Fruit fly (Drosophila melanogaster): ENCODE results near the gene wrm1.
A peak's percentile ranks its signal among the peaks of the same experiment; 100 is the strongest.

wrm1 gene

DNA sequence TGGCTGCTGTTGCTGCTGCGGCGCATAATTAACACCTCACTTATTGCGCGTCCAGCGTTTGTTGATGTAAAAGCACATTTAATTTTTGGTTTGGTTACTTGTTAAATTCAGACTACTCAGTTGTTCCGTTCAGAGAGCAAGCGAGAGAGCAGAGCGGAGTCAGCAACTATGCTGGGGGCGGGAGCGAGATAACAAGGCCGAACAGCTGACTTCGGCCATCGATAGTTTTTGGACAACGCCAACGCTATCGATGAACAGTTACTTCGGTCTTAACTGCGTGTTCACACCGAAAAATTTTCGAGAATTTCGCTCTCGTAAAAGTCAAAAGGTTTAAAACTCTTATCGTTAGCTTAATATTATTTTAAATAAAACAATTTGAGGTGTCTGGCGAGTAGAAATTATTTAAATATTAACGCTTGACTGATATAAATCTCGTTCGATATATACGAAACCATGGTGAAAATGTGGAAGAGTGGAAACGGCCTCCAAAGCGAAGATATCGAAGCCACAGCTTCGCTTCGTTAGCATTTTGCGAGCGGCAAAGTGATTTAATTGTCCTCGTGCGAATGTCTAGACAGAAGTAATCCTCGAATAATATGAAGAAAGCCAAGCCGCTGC, 46.4 kb upstream of the wrm1 start, which contains the start of the genes SMSr and smid (continued):
- TF ChIP-seq otp (GFP tag; IDR thresholded peaks at IDR 0.05) (no peak), CG9876 (GFP tag; optimal IDR thresholded peaks at IDR 0.05) (peak; percentile 18), E2f2 (GFP tag; IDR thresholded peaks at IDR 0.05) (peak; percentile 24; the same call in 1 of the 2 replicates), cg (GFP tag; optimal IDR thresholded peaks at IDR 0.05) (no peak), cwo (GFP tag; optimal IDR thresholded peaks at IDR 0.05) (peak; percentile 26), CG4328 (GFP tag; optimal IDR thresholded peaks at IDR 0.05) (no peak), ci (GFP tag; IDR thresholded peaks at IDR 0.05) (0 out of 3 replicates have a peak, but pooled peaks have one; percentile 26), CG14014 (GFP tag; IDR thresholded peaks at IDR 0.05) (no peak; the same call in 1 of the 2 replicates), p53 (GFP tag; optimal IDR thresholded peaks at IDR 0.05) (no peak), schlank (tag; optimal IDR thresholded peaks at IDR 0.05) (no peak), Hand (GFP tag; optimal IDR thresholded peaks at IDR 0.05) (peak; percentile 10), rib (GFP tag; IDR thresholded peaks at IDR 0.05) (no peak), Mrtf (GFP tag; IDR thresholded peaks at IDR 0.05) (no peak), Six4 (GFP tag; optimal IDR thresholded peaks at IDR 0.05) (peak; percentile 35), CG17568 (GFP tag; optimal IDR thresholded peaks at IDR 0.05) (no peak), CG5180 (GFP tag; optimal IDR thresholded peaks at IDR 0.05) (no peak), CG43689 (GFP tag; IDR thresholded peaks at IDR 0.05) (no peak), CG13624 (GFP tag; optimal IDR thresholded peaks at IDR 0.05) (peak; percentile 43), zfh2 (GFP tag; optimal IDR thresholded peaks at IDR 0.05) (peak; percentile 68), Ada2b (GFP tag; IDR thresholded peaks at IDR 0.05) (0 out of 2 replicates have a peak, but pooled peaks have one; percentile 23), CG30020 (tag; optimal IDR thresholded peaks at IDR 0.05) (peak; percentile 91), Drgx (GFP tag; IDR thresholded peaks at IDR 0.05) (no peak), CG13894 (tag; optimal IDR thresholded peaks at IDR 0.05) (peak; percentile 27), lab (GFP tag; optimal IDR thresholded peaks at IDR 0.05) (peak; percentile 51), odd (GFP tag; optimal IDR thresholded peaks at IDR 0.05) (no peak), CG4820 (GFP tag; optimal IDR thresholded peaks at IDR 0.05) (peak; percentile 46), Oli (tag; optimal IDR thresholded peaks at IDR 0.05) (peak; percentile 46), CG18619 (GFP tag; optimal IDR thresholded peaks at IDR 0.05) (peak; percentile 48), CG11085 (GFP tag; IDR thresholded peaks at IDR 0.05) (peak; percentile 58), sna (GFP tag; IDR thresholded peaks at IDR 0.05; ENCODE audit: partially characterized antibody) (peak; percentile 78), Neu2 (GFP tag; optimal IDR thresholded peaks at IDR 0.05; ENCODE audit: borderline replicate concordance) (no peak), CG6272 (GFP tag; IDR thresholded peaks at IDR 0.05) (no peak), tio (GFP tag; optimal IDR thresholded peaks at IDR 0.05) (no peak), emc (GFP tag; optimal IDR thresholded peaks at IDR 0.05) (no peak), CG8089 (GFP tag; optimal IDR thresholded peaks at IDR 0.05) (peak; percentile 47), ftz-f1 (GFP tag; optimal IDR thresholded peaks at IDR 0.05) (peak; percentile 85), CG1024 (GFP tag; IDR thresholded peaks at IDR 0.05) (peak; percentile 28; the same call in 1 of the 2 replicates), Ets65A (GFP tag) (peak; percentile 96), Sry-δ (GFP tag; optimal IDR thresholded peaks at IDR 0.05) (peak; percentile 77), Vsx1 (GFP tag; optimal IDR thresholded peaks at IDR 0.05) (peak; percentile 26), Bdp1 (GFP tag; optimal IDR thresholded peaks at IDR 0.05) (peak; percentile 57), Dp (GFP tag; optimal IDR thresholded peaks at IDR 0.05) (peak; percentile 20), amos (GFP tag; IDR thresholded peaks at IDR 0.05; ENCODE audit: partially characterized antibody) (peak; percentile 82), CG33557 (GFP tag; optimal IDR thresholded peaks at IDR 0.05) (peak; percentile 22), lmd (GFP tag; IDR thresholded peaks at IDR 0.05) (peak; percentile 51; the same call in 1 of the 2 replicates), caup (GFP tag; optimal IDR thresholded peaks at IDR 0.05; ENCODE audit: severe bottlenecking) (no peak), Dip2 (GFP tag; IDR thresholded peaks at IDR 0.05) (no peak), CG8290 (GFP tag; optimal IDR thresholded peaks at IDR 0.05) (peak; percentile 45), CG8290 (tag; optimal IDR thresholded peaks at IDR 0.05) (peak in 1 of 2 experiments; percentile 4), HLH3B (GFP tag; IDR thresholded peaks at IDR 0.05) (0 out of 2 replicates have a peak, but pooled peaks have one; percentile 22)

Measured in whole organism, embryonic.